Worm (Caenorhabditis elegans) whole organism, L1 larva: ENCODE measurements around the gene str-260.

Source experiments
- egl-13 ChIP-seq: sonication (generic microtip); optimal IDR thresholded peaks from 2 replicates; lab custom pipeline; 2016; ENCODE audit warnings: missing genotype, missing genetic modification reagents, missing genetic modification characterization, missing compliant biosample characterization
- fos-1 ChIP-seq: fragments of 150-350 bp; optimal IDR thresholded peaks from 2 replicates; lab custom pipeline; 2014; ENCODE audit warnings: missing biosample characterization, missing genetic modification characterization
- nhr-11 ChIP-seq: fragments of 150-350 bp; optimal IDR thresholded peaks from 2 replicates; lab custom pipeline; 2014; ENCODE audit warnings: missing biosample characterization, missing genetic modification characterization
- nhr-28 ChIP-seq: fragments of 150-350 bp; optimal IDR thresholded peaks from 2 replicates; lab custom pipeline; 2014; ENCODE audit warnings: missing biosample characterization, missing genetic modification characterization
- vab-15 ChIP-seq: sonication (generic microtip); optimal IDR thresholded peaks from 2 replicates; lab custom pipeline; 2017; ENCODE audit warnings: missing genotype, mild to moderate bottlenecking, missing genetic modification characterization, missing compliant biosample characterization
- zag-1 ChIP-seq: fragments of 150-350 bp; optimal IDR thresholded peaks from 2 replicates; lab custom pipeline; 2014; ENCODE audit warnings: missing biosample characterization, missing genetic modification characterization

ce11 chrV:3552740-3553469 lies 25.9 kb downstream of the str-260 start, which contains the start of gene T24A6.20:
- TF ChIP-seq nhr-11 (tag; lab: Kevin White, UChicago) (no peak), zag-1 (tag; lab: Kevin White, UChicago) (no peak), vab-15 (tag; lab: Kevin White, UChicago) (no peak), nhr-28 (tag; lab: Kevin White, UChicago) (no peak), egl-13 (no peak), fos-1 (tag; lab: Kevin White, UChicago) (no peak)
